Fruit fly (Drosophila melanogaster) whole organism, wandering third instar larva: Measurements from ENCODE around the gene Rab9Fa.
A peak's percentile ranks its signal among the peaks of the same experiment; 100 is the strongest.

ENCODE experiments used
- CG9705 ChIP-seq: fragments of 200-800 bp; sonication (Bioruptor generic); optimal IDR thresholded peaks from 2 replicates; lab custom pipeline; 2018; ENCODE audit warnings: missing biosample characterization, mild to moderate bottlenecking, missing genetic modification characterization
- Rel ChIP-seq, 2 experiments: fragments of 200-800 bp; sonication (Bioruptor generic) in 1 of 2; optimal IDR thresholded peaks; 2 replicates in 1 of 2; 3 replicates in 1 of 2; lab custom pipeline; 2016 to 2019; ENCODE audit warnings: mild to moderate bottlenecking in 2 of 2, missing biosample characterization in 2 of 2, missing genetic modification characterization in 2 of 2, moderate library complexity in 1 of 2
- fru ChIP-seq: fragments of 200-800 bp; sonication (Bioruptor generic); optimal IDR thresholded peaks from 3 replicates; lab custom pipeline; 2016; ENCODE audit warnings: missing biosample characterization, mild to moderate bottlenecking, missing genetic modification characterization
- h ChIP-seq: fragments of 200-800 bp; sonication (Bioruptor generic); optimal IDR thresholded peaks from 3 replicates; lab custom pipeline; 2016; ENCODE audit warnings: missing biosample characterization, mild to moderate bottlenecking, missing genetic modification characterization
- usp ChIP-seq: fragments of >200 bp; optimal IDR thresholded peaks from 2 replicates; lab custom pipeline; 2017; ENCODE audit warnings: missing biosample characterization, missing genetic modification characterization

DNA sequence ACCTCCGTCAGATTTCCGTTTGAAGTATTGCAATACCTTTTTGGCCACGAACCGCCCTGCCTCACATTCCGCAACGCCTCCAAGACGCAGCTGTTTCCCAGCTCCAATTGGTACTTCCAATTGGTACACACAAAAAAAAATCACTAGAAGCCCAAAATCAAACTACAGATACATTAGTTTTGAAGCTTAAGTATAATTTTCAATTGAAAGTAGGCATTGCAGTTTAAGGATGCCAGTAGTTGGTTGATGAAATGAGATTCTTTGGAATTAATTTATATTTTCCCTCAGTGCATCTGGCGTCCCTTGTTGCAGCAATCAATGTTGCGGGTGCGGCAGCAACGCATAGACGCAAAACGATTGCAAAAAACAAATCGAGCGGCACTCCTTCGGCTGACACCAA is 17.1 kb downstream of the Rab9Fa start:
- TF ChIP-seq CG9705: no peak
- TF ChIP-seq Rel (GFP tag; optimal IDR thresholded peaks at IDR 0.05; lab: Kevin White, UChicago): no peak
- TF ChIP-seq Rel (tag; optimal IDR thresholded peaks at IDR 0.05; lab: Kevin White, UChicago): no peak
- no peak for TF ChIP-seq usp (GFP tag; lab: Kevin White, UChicago)
- peak; percentile 2 for TF ChIP-seq fru
- peak; percentile 9 for TF ChIP-seq h
